Worm (Caenorhabditis elegans): ENCODE results near the gene smf-1.
A peak's percentile ranks its signal among the peaks of the same experiment; 100 is the strongest.

The smf-1 gene

ce11 chrX:6743853-6744346 lies 21.0 kb upstream of the smf-1 start (continued):
- TF ChIP-seq unc-55 (GFP tag; optimal IDR thresholded peaks at IDR 0.05) (peak; percentile 64), madf-2 (tag; optimal IDR thresholded peaks at IDR 0.05) (no peak), unc-3 (GFP tag; conservative IDR thresholded peaks at IDR 0.05) (no peak), unc-3 (tag; optimal IDR thresholded peaks at IDR 0.05) (no peak), hlh-30 (tag; optimal IDR thresholded peaks at IDR 0.05; ENCODE audit: insufficient read depth) (peak; percentile 89), ztf-16 (tag; optimal IDR thresholded peaks at IDR 0.05) (no peak)

DNA sequence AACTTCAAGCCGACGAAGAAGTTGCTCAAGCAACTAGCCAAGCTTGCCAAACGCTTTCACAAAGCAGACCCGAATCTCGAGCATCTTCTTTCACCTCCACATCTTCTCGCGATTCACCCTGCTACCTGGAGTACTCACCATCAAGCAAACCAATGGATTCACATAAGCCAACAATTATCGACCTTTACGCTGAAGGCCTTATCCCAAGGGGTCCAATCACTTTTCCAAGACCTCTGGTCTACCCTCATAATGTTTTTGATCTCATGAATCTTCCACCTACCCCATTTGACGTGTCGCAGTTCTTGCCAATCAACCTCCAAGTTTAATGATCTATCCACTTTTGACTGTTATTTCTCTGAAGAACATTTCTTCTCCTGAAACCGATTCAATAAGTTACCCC lies 20.5 kb upstream of the smf-1 start:
- no peak for TF ChIP-seq odd-2 (tag; optimal IDR thresholded peaks at IDR 0.05)
- TF ChIP-seq ceh-19 (GFP tag; optimal IDR thresholded peaks at IDR 0.05) = no peak
- no peak for TF ChIP-seq nfya-1 (tag; optimal IDR thresholded peaks at IDR 0.05)
- TF ChIP-seq ceh-18 (tag; optimal IDR thresholded peaks at IDR 0.05) = no peak
- no peak for TF ChIP-seq sox-4 (tag; optimal IDR thresholded peaks at IDR 0.05)
- no peak for TF ChIP-seq fkh-6 (tag; optimal IDR thresholded peaks at IDR 0.05)
- no peak for TF ChIP-seq ceh-24 (tag; optimal IDR thresholded peaks at IDR 0.05)
- no peak for TF ChIP-seq pag-3 (tag; optimal IDR thresholded peaks at IDR 0.05; ENCODE audit: borderline replicate concordance)
- TF ChIP-seq ceh-45 (GFP tag; IDR thresholded peaks at IDR 0.05) = no peak
- no peak for TF ChIP-seq mec-3 (tag; optimal IDR thresholded peaks at IDR 0.05; ENCODE audit: borderline replicate concordance)

- TF ChIP-seq odd-2 (tag; optimal IDR thresholded peaks at IDR 0.05) (no peak), ceh-6 (GFP tag; optimal IDR thresholded peaks at IDR 0.05) (no peak), ceh-14 (tag; optimal IDR thresholded peaks at IDR 0.05) (no peak), nhr-11 (tag; optimal IDR thresholded peaks at IDR 0.05) (no peak), pros-1 (tag; optimal IDR thresholded peaks at IDR 0.05) (no peak), unc-55 (GFP tag; optimal IDR thresholded peaks at IDR 0.05) (no peak), eyg-1 (tag; optimal IDR thresholded peaks at IDR 0.05) (no peak), elt-4 (tag; optimal IDR thresholded peaks at IDR 0.05) (no peak), ceh-30 (tag; optimal IDR thresholded peaks at IDR 0.05) (no peak), dmd-4 (tag; optimal IDR thresholded peaks at IDR 0.05; ENCODE audit: borderline replicate concordance) (no peak), pha-4 (tag; optimal IDR thresholded peaks at IDR 0.05) (no peak), ets-4 (tag; optimal IDR thresholded peaks at IDR 0.05) (no peak), hlh-30 (tag; optimal IDR thresholded peaks at IDR 0.05; ENCODE audit: insufficient read depth) (peak; percentile 78), pag-3 (tag; optimal IDR thresholded peaks at IDR 0.05; ENCODE audit: borderline replicate concordance) (no peak), ceh-18 (tag; optimal IDR thresholded peaks at IDR 0.05) (peak; percentile 23), K09A11.1 (tag; optimal IDR thresholded peaks at IDR 0.05; ENCODE audit: insufficient read depth) (no peak), ceh-31 (tag; optimal IDR thresholded peaks at IDR 0.05) (peak; percentile 7), rnt-1 (tag; optimal IDR thresholded peaks at IDR 0.05) (no peak), hlh-15 (tag; optimal IDR thresholded peaks at IDR 0.05) (no peak), ceh-34 (tag; optimal IDR thresholded peaks at IDR 0.05) (no peak), lim-6 (tag; optimal IDR thresholded peaks at IDR 0.05) (no peak), ceh-48 (tag; optimal IDR thresholded peaks at IDR 0.05) (no peak), hlh-8 (tag; optimal IDR thresholded peaks at IDR 0.05) (no peak)
These were observed 20.0 kb upstream of the smf-1 start for ce11 chrX:6742891-6743290.

- TF ChIP-seq fkh-10 (GFP tag; optimal IDR thresholded peaks at IDR 0.05) (no peak), gmeb-2 (tag; optimal IDR thresholded peaks at IDR 0.05) (no peak), unc-3 (GFP tag; conservative IDR thresholded peaks at IDR 0.05) (no peak), unc-3 (tag; optimal IDR thresholded peaks at IDR 0.05) (peak; percentile 39), ama-1 (optimal IDR thresholded peaks at IDR 0.05) (no peak), madf-2 (tag; optimal IDR thresholded peaks at IDR 0.05) (no peak), ceh-31 (tag; optimal IDR thresholded peaks at IDR 0.05) (peak; percentile 79), nhr-11 (tag; optimal IDR thresholded peaks at IDR 0.05) (no peak), ceh-34 (tag; optimal IDR thresholded peaks at IDR 0.05) (peak; percentile 96), elt-2 (tag; optimal IDR thresholded peaks at IDR 0.05) (peak; percentile 74), zip-5 (tag; optimal IDR thresholded peaks at IDR 0.05) (no peak), che-1 (tag; optimal IDR thresholded peaks at IDR 0.05) (no peak), pros-1 (tag; optimal IDR thresholded peaks at IDR 0.05) (peak; percentile 65), unc-42 (tag; optimal IDR thresholded peaks at IDR 0.05) (peak; percentile 48), K09A11.1 (tag; optimal IDR thresholded peaks at IDR 0.05; ENCODE audit: insufficient read depth) (peak; percentile 45), F13H6.1 (tag; optimal IDR thresholded peaks at IDR 0.05) (peak; percentile 54), hlh-6 (tag; optimal IDR thresholded peaks at IDR 0.05) (no peak), dmd-4 (tag; optimal IDR thresholded peaks at IDR 0.05; ENCODE audit: borderline replicate concordance) (no peak), dve-1 (tag; optimal IDR thresholded peaks at IDR 0.05) (peak; percentile 86), K02D7.2 (tag; optimal IDR thresholded peaks at IDR 0.05) (no peak), pag-3 (tag; optimal IDR thresholded peaks at IDR 0.05; ENCODE audit: borderline replicate concordance) (no peak), lin-11 (tag; optimal IDR thresholded peaks at IDR 0.05) (peak; percentile 21)
These were observed 19.3 kb upstream of the smf-1 start, which contains the start of gene mdl-1 for ce11 chrX:6742011-6742683. mdl-1 (plus strand) TSS chrX:6742351.
